Fruit fly (Drosophila melanogaster) whole organism, adult: ENCODE data around the gene Pp2B-14D.

ENCODE experiments used
- CG1620 ChIP-seq: fragments of 200-800 bp; sonication (Bioruptor generic); optimal IDR thresholded peaks from 2 replicates; lab custom pipeline; 2016; ENCODE audit warnings: missing biosample characterization, missing genetic modification characterization
- CG7045 ChIP-seq: fragments of 200-800 bp; sonication (Bioruptor generic); optimal IDR thresholded peaks from 2 replicates; lab custom pipeline; 2017; ENCODE audit warnings: missing biosample characterization, mild to moderate bottlenecking, missing genetic modification characterization
- cnc ChIP-seq, 2 experiments: fragments of >200 bp; optimal IDR thresholded peaks; 2 replicates each; lab custom pipeline; 2017
- pad ChIP-seq: fragments of 200-800 bp; sonication (Bioruptor generic); optimal IDR thresholded peaks from 3 replicates; lab custom pipeline; 2017; ENCODE audit warnings: missing biosample characterization, missing genetic modification characterization, mild to moderate bottlenecking, moderate library complexity, missing genetic modification reagents
- toe ChIP-seq: fragments of 200-800 bp; sonication (Bioruptor generic); optimal IDR thresholded peaks from 2 replicates; lab custom pipeline; 2016; ENCODE audit warnings: missing biosample characterization, missing genetic modification characterization

- TF ChIP-seq cnc (optimal IDR thresholded peaks at IDR 0.05; lab: Kevin White, UChicago) (no peak), toe (peak; percentile 33), pad (no peak), CG7045 (GFP tag; lab: Kevin White, UChicago) (no peak), CG1620 (peak; percentile 39)
Observed at dm6 chrX:16598336-16598977, 38.6 kb upstream of the Pp2B-14D start.
